8 worm cellular contexts compared by ENCODE assay signal in genomic region chrX:12174686-12175404, ce11.
TF ChIP-seq lines count a peak whose summit lies in the region.

No protein-coding gene starts in this region.

TF ChIP-seq in whole organism, L1 larva, 84 proteins besides CTCF, POLR2A, EP300 and RAD21:
- TF ChIP-seq unc-86 (tag; optimal IDR thresholded peaks at IDR 0.05; lab: Kevin White, UChicago) (peak; percentile 48), elt-2 (tag; optimal IDR thresholded peaks at IDR 0.05; lab: Kevin White, UChicago) (peak; percentile 11), nhr-71 (tag; optimal IDR thresholded peaks at IDR 0.05; lab: Kevin White, UChicago) (peak; percentile 40), rnt-1 (tag; optimal IDR thresholded peaks at IDR 0.05; lab: Kevin White, UChicago) (peak; percentile 7), dsc-1 (tag; optimal IDR thresholded peaks at IDR 0.05; lab: Kevin White, UChicago) (peak; percentile 65), isw-1 (GFP tag; IDR thresholded peaks at IDR 0.05; lab: Robert Waterston, UW) (no peak), snu-23 (GFP tag; optimal IDR thresholded peaks at IDR 0.05; lab: Kevin White, UChicago) (peak; percentile 14), ztf-11 (tag; optimal IDR thresholded peaks at IDR 0.05; lab: Kevin White, UChicago) (peak in 1 of 2 experiments; percentile 45), lin-13 (GFP tag; optimal IDR thresholded peaks at IDR 0.05; lab: Kevin White, UChicago) (no peak)

TF ChIP-seq in whole organism, L2 larva, 48 proteins besides CTCF, POLR2A, EP300 and RAD21:
- TF ChIP-seq crh-2 (tag; optimal IDR thresholded peaks at IDR 0.05; lab: Kevin White, UChicago) = peak; percentile 9
- TF ChIP-seq sma-9 (GFP tag; optimal IDR thresholded peaks at IDR 0.05; lab: Kevin White, UChicago) = peak; percentile 63
- no peak for TF ChIP-seq sma-9 (tag; optimal IDR thresholded peaks at IDR 0.05; lab: Kevin White, UChicago)
- TF ChIP-seq fos-1 (tag; optimal IDR thresholded peaks at IDR 0.05; lab: Kevin White, UChicago) = peak; percentile 4
- no peak for TF ChIP-seq lin-13 (GFP tag; optimal IDR thresholded peaks at IDR 0.05; lab: Kevin White, UChicago)

TF ChIP-seq in whole organism, L3 larva, 47 proteins besides CTCF, POLR2A, EP300 and RAD21:
- TF ChIP-seq nfya-1 (tag; optimal IDR thresholded peaks at IDR 0.05; lab: Kevin White, UChicago; ENCODE audit: insufficient read depth) (peak; percentile 11), hmg-11 (tag; optimal IDR thresholded peaks at IDR 0.05; lab: Kevin White, UChicago) (peak; percentile 5), pqm-1 (tag; optimal IDR thresholded peaks at IDR 0.05; lab: Kevin White, UChicago) (peak; percentile 41), nhr-11 (tag; optimal IDR thresholded peaks at IDR 0.05; lab: Kevin White, UChicago) (no peak), pha-4 (tag; optimal IDR thresholded peaks at IDR 0.05; lab: Kevin White, UChicago) (peak; percentile 13), elt-2 (tag; optimal IDR thresholded peaks at IDR 0.05; lab: Kevin White, UChicago) (peak; percentile 39)

TF ChIP-seq in whole organism, L4 larva, 104 proteins besides CTCF, POLR2A, EP300 and RAD21:
- TF ChIP-seq aha-1 (tag; lab: Kevin White, UChicago) (peak; percentile 49), pqm-1 (tag; optimal IDR thresholded peaks at IDR 0.05; lab: Kevin White, UChicago) (peak; percentile 15), nhr-76 (tag; optimal IDR thresholded peaks at IDR 0.05; lab: Kevin White, UChicago) (no peak), hlh-11 (tag; optimal IDR thresholded peaks at IDR 0.05; lab: Kevin White, UChicago) (peak; percentile 1), dve-1 (tag; optimal IDR thresholded peaks at IDR 0.05; lab: Kevin White, UChicago; ENCODE audit: insufficient read depth) (peak; percentile 19), nhr-28 (tag; optimal IDR thresholded peaks at IDR 0.05; lab: Kevin White, UChicago) (peak; percentile 15), daf-16 (GFP tag; optimal IDR thresholded peaks at IDR 0.05; lab: Kevin White, UChicago) (no peak), daf-16 (tag; optimal IDR thresholded peaks at IDR 0.05; lab: Kevin White, UChicago) (peak; percentile 38), ZK337.2 (GFP tag; IDR thresholded peaks at IDR 0.05; lab: Robert Waterston, UW) (no peak), unc-62 (GFP tag; optimal IDR thresholded peaks at IDR 0.05 in 1 of 2; lab: Kevin White, UChicago) (peak in 1 of 2 experiments; percentile 85), unc-62 (tag; optimal IDR thresholded peaks at IDR 0.05; lab: Kevin White, UChicago) (no peak), dmd-6 (GFP tag; IDR thresholded peaks at IDR 0.05; lab: Robert Waterston, UW) (peak; percentile 50; the same call in 1 of the 2 replicates)

TF ChIP-seq in whole organism, late embryonic, 69 proteins besides CTCF, POLR2A, EP300 and RAD21:
- TF ChIP-seq nfya-1 (tag; optimal IDR thresholded peaks at IDR 0.05; lab: Kevin White, UChicago) (peak; percentile 6), unc-42 (tag; optimal IDR thresholded peaks at IDR 0.05; lab: Kevin White, UChicago) (no peak), unc-55 (GFP tag; optimal IDR thresholded peaks at IDR 0.05; lab: Kevin White, UChicago) (peak; percentile 24), ceh-18 (tag; optimal IDR thresholded peaks at IDR 0.05; lab: Kevin White, UChicago) (no peak)
TF ChIP-seq in whole organism, late embryonic: peak in this region for 2.

TF ChIP-seq in whole organism, midembryonic, 9 proteins besides CTCF, POLR2A, EP300 and RAD21:
- no peak for TF ChIP-seq ref-1 (GFP tag; conservative IDR thresholded peaks at IDR 0.05; lab: Robert Waterston, UW)
- TF ChIP-seq ztf-29 (GFP tag; IDR thresholded peaks at IDR 0.05; lab: Robert Waterston, UW) = no peak
- TF ChIP-seq flt-1 (GFP tag; IDR thresholded peaks at IDR 0.05; lab: Robert Waterston, UW) = no peak
- TF ChIP-seq T22C8.4 (GFP tag; IDR thresholded peaks at IDR 0.05; lab: Robert Waterston, UW) = peak; percentile 31; the same call in 1 of the 2 replicates
- no peak for TF ChIP-seq tab-1 (GFP tag; IDR thresholded peaks at IDR 0.05; lab: Robert Waterston, UW)
- TF ChIP-seq ztf-23 (GFP tag; IDR thresholded peaks at IDR 0.05; lab: Robert Waterston, UW) = no peak

TF ChIP-seq in whole organism, mixed stage, embryonic, 35 proteins besides CTCF, POLR2A, EP300 and RAD21:
- no peak for TF ChIP-seq sem-2 (GFP tag; optimal IDR thresholded peaks at IDR 0.05; lab: Kevin White, UChicago)
- TF ChIP-seq snpc-4 (tag; optimal IDR thresholded peaks at IDR 0.05; lab: Kevin White, UChicago) = no peak
- no peak for TF ChIP-seq M03D4.4 (tag; optimal IDR thresholded peaks at IDR 0.05; lab: Kevin White, UChicago)
- TF ChIP-seq sptf-1 (tag; optimal IDR thresholded peaks at IDR 0.05; lab: Kevin White, UChicago) = no peak
- no peak for TF ChIP-seq ceh-43 (GFP tag; optimal IDR thresholded peaks at IDR 0.05; lab: Kevin White, UChicago)
- peak; percentile 23 for TF ChIP-seq pha-4 (tag; optimal IDR thresholded peaks at IDR 0.05; lab: Kevin White, UChicago)

TF ChIP-seq in whole organism, young adult, 124 proteins besides CTCF, POLR2A, EP300 and RAD21:
- no peak for TF ChIP-seq madf-6 (GFP tag; IDR thresholded peaks at IDR 0.05; lab: Robert Waterston, UW)
- TF ChIP-seq nhr-80 (tag; optimal IDR thresholded peaks at IDR 0.05; lab: Kevin White, UChicago) = peak; percentile 60
- no peak for TF ChIP-seq ceh-27 (GFP tag; optimal IDR thresholded peaks at IDR 0.05; lab: Kevin White, UChicago)
- no peak for TF ChIP-seq Y95B8A.8 (GFP tag; IDR thresholded peaks at IDR 0.05; lab: Robert Waterston, UW)
